Worm (Caenorhabditis elegans) whole organism, late embryonic: Measurements from ENCODE around the gene F13E9.13.
A peak's percentile ranks its signal among the peaks of the same experiment; 100 is the strongest.

ENCODE experiments used
- F13H6.1 ChIP-seq: sonication (generic microtip); optimal IDR thresholded peaks from 2 replicates; lab custom pipeline; 2016; ENCODE audit warnings: missing genetic modification characterization, missing compliant biosample characterization
- K02D7.2 ChIP-seq: sonication (generic microtip); optimal IDR thresholded peaks from 2 replicates; lab custom pipeline; 2017; ENCODE audit warnings: mild to moderate bottlenecking, missing genetic modification characterization, missing compliant biosample characterization
- T23F11.4 ChIP-seq: fragments of 200-800 bp; sonication (Bioruptor generic); optimal IDR thresholded peaks from 2 replicates; lab custom pipeline; 2018; ENCODE audit warnings: mild to moderate bottlenecking, missing genetic modification characterization, missing compliant biosample characterization
- ahr-1 ChIP-seq: sonication (generic microtip); optimal IDR thresholded peaks from 2 replicates; lab custom pipeline; 2016; ENCODE audit warnings: missing genetic modification characterization, missing compliant biosample characterization
- ceh-14 ChIP-seq: sonication (generic microtip); optimal IDR thresholded peaks from 2 replicates; lab custom pipeline; 2016; ENCODE audit warnings: missing genotype, missing genetic modification characterization, missing compliant biosample characterization
- ceh-18 ChIP-seq: sonication (generic microtip); optimal IDR thresholded peaks from 2 replicates; lab custom pipeline; 2016; ENCODE audit warnings: missing genetic modification characterization, missing compliant biosample characterization
- ceh-2 ChIP-seq: sonication (generic microtip); optimal IDR thresholded peaks from 2 replicates; lab custom pipeline; 2016; ENCODE audit warnings: missing genotype, missing genetic modification characterization, missing compliant biosample characterization
- ceh-22 ChIP-seq: sonication (generic microtip); optimal IDR thresholded peaks from 2 replicates; lab custom pipeline; 2017; ENCODE audit warnings: missing biosample characterization, missing genetic modification characterization
- ceh-24 ChIP-seq: sonication (generic microtip); optimal IDR thresholded peaks from 2 replicates; lab custom pipeline; 2016; ENCODE audit warnings: mild to moderate bottlenecking, missing genetic modification characterization, missing compliant biosample characterization
- ceh-34 ChIP-seq: sonication (generic microtip); optimal IDR thresholded peaks from 2 replicates; lab custom pipeline; 2016; ENCODE audit warnings: mild to moderate bottlenecking, missing genetic modification characterization, missing compliant biosample characterization
- ceh-45 ChIP-seq: fragments of 200-800 bp; sonication (Bioruptor generic); IDR thresholded peaks from 2 replicates; pipeline ENCODE4 v1.3.6; 2022; ENCODE audit warnings: missing genetic modification reagents, missing genetic modification characterization, missing compliant biosample characterization
- ceh-48 ChIP-seq: sonication (generic microtip); optimal IDR thresholded peaks from 2 replicates; lab custom pipeline; 2016; ENCODE audit warnings: missing genetic modification characterization, inconsistent platforms, missing compliant biosample characterization
- ceh-6 ChIP-seq: fragments of 200-800 bp; sonication (Bioruptor generic); optimal IDR thresholded peaks from 2 replicates; lab custom pipeline; 2018; ENCODE audit warnings: mild to moderate bottlenecking, missing genetic modification characterization, missing compliant biosample characterization
- che-1 ChIP-seq: sonication (generic microtip); optimal IDR thresholded peaks from 2 replicates; lab custom pipeline; 2016; ENCODE audit warnings: mild to moderate bottlenecking, missing genetic modification characterization, missing compliant biosample characterization
- dmd-4 ChIP-seq: sonication (generic microtip); optimal IDR thresholded peaks from 2 replicates; lab custom pipeline; 2016; ENCODE audit warnings: borderline replicate concordance, missing genetic modification characterization, missing compliant biosample characterization
- dve-1 ChIP-seq: sonication (generic microtip); optimal IDR thresholded peaks from 2 replicates; lab custom pipeline; 2017; ENCODE audit warnings: antibody characterized with exemption, mild to moderate bottlenecking, missing genetic modification characterization, missing compliant biosample characterization
- elt-2 ChIP-seq: sonication (generic microtip); optimal IDR thresholded peaks from 2 replicates; lab custom pipeline; 2016; ENCODE audit warnings: missing genetic modification reagents, missing genetic modification characterization, missing compliant biosample characterization
- ets-4 ChIP-seq: sonication (generic microtip); optimal IDR thresholded peaks from 2 replicates; lab custom pipeline; 2016; ENCODE audit warnings: missing genetic modification characterization, missing compliant biosample characterization
- fax-1 ChIP-seq: sonication (generic microtip); optimal IDR thresholded peaks from 2 replicates; lab custom pipeline; 2016; ENCODE audit warnings: missing genotype, missing genetic modification characterization, missing compliant biosample characterization
- fkh-10 ChIP-seq: fragments of 150-350 bp; optimal IDR thresholded peaks from 2 replicates; lab custom pipeline; 2014; ENCODE audit warnings: missing biosample characterization, missing genetic modification reagents, missing genetic modification characterization
- hlh-13 ChIP-seq: fragments of 200-800 bp; sonication (Bioruptor generic); optimal IDR thresholded peaks from 2 replicates; lab custom pipeline; 2018; ENCODE audit warnings: mild to moderate bottlenecking, missing genetic modification characterization, missing compliant biosample characterization
- hlh-15 ChIP-seq: sonication (generic microtip); optimal IDR thresholded peaks from 2 replicates; lab custom pipeline; 2016; ENCODE audit warnings: missing genetic modification characterization, missing compliant biosample characterization
- lin-11 ChIP-seq: fragments of 200-800 bp; sonication (Bioruptor generic); optimal IDR thresholded peaks from 2 replicates; lab custom pipeline; 2018; ENCODE audit warnings: mild to moderate bottlenecking, missing genetic modification characterization, missing compliant biosample characterization
- madf-2 ChIP-seq: sonication (generic microtip); optimal IDR thresholded peaks from 2 replicates; lab custom pipeline; 2017; ENCODE audit warnings: missing genetic modification characterization, missing compliant biosample characterization
- nfya-1 ChIP-seq: sonication (generic microtip); optimal IDR thresholded peaks from 2 replicates; lab custom pipeline; 2017; ENCODE audit warnings: missing genetic modification characterization, mild to moderate bottlenecking, missing compliant biosample characterization, antibody characterized with exemption, moderate library complexity
- nhr-11 ChIP-seq: fragments of 150-350 bp; optimal IDR thresholded peaks from 2 replicates; lab custom pipeline; 2014; ENCODE audit warnings: missing biosample characterization, missing genetic modification characterization
- nhr-232 ChIP-seq: sonication (generic microtip); optimal IDR thresholded peaks from 2 replicates; lab custom pipeline; 2016; ENCODE audit warnings: missing genetic modification characterization, missing compliant biosample characterization
- npax-4 ChIP-seq: sonication (generic microtip); optimal IDR thresholded peaks from 2 replicates; lab custom pipeline; 2016; ENCODE audit warnings: missing genetic modification characterization, missing compliant biosample characterization
- odd-2 ChIP-seq: sonication (generic microtip); optimal IDR thresholded peaks from 2 replicates; lab custom pipeline; 2017; ENCODE audit warnings: antibody characterized with exemption, mild to moderate bottlenecking, missing genetic modification characterization, missing compliant biosample characterization
- pag-3 ChIP-seq: sonication (generic microtip); optimal IDR thresholded peaks from 2 replicates; lab custom pipeline; 2016; ENCODE audit warnings: missing compliant biosample characterization, missing genetic modification characterization, borderline replicate concordance
- pha-4 ChIP-seq: fragments of 150-350 bp; optimal IDR thresholded peaks from 2 replicates; lab custom pipeline; 2018; ENCODE audit warnings: missing biosample characterization, missing genetic modification reagents, missing genetic modification characterization
- ref-2 ChIP-seq: sonication (generic microtip); optimal IDR thresholded peaks from 2 replicates; lab custom pipeline; 2016; ENCODE audit warnings: missing genetic modification characterization, missing compliant biosample characterization
- tbx-7 ChIP-seq: sonication (generic microtip); optimal IDR thresholded peaks from 2 replicates; lab custom pipeline; 2016; ENCODE audit warnings: missing genotype, missing genetic modification characterization, missing compliant biosample characterization
- unc-3 ChIP-seq, 2 experiments: fragments of 200-800 bp in 1 of 2; sonication (Bioruptor generic) in 1 of 2; sonication (generic microtip) in 1 of 2; conservative IDR thresholded peaks in 1 of 2; optimal IDR thresholded peaks in 1 of 2; 2 replicates each; pipeline versions ENCODE4 v1.3.6 to Lab custom; 2016 to 2022; ENCODE audit warnings: missing compliant biosample characterization in 2 of 2, missing genetic modification characterization in 2 of 2, missing genetic modification reagents in 1 of 2
- unc-42 ChIP-seq: sonication (generic microtip); optimal IDR thresholded peaks from 2 replicates; lab custom pipeline; 2016; ENCODE audit warnings: missing genotype, missing genetic modification characterization, missing compliant biosample characterization
- unc-55 ChIP-seq: sonication (generic microtip); optimal IDR thresholded peaks from 2 replicates; lab custom pipeline; 2017; ENCODE audit warnings: missing biosample characterization, missing genetic modification reagents, missing genetic modification characterization
- ztf-16 ChIP-seq: sonication (generic microtip); optimal IDR thresholded peaks from 2 replicates; lab custom pipeline; 2017; ENCODE audit warnings: missing genetic modification characterization, missing compliant biosample characterization

F13E9.13 gene

DNA sequence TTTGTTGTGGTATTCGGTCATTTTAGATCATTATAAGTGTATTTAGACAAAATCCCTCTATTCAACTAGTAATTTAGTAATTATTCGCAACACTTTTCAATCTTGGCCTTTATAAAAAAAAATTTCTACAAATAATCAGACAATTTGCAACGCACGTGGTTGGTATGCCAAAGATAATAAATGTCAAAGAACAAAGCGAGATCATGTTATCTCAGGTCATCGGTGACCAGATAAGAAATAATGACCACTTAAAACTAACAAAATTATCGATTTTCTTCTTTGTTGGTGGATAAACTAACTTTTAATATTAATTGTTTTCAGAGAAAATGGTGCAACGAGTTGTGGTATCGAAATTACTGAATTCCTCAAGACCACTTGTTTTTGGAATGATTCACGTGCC lies at the start of gene F13E9.13:
Gene F13E9.13, plus strand, starts transcription at position 317 of the 400 bp plus-strand sequence.
- no peak for TF ChIP-seq ceh-6 (GFP tag; lab: Kevin White, UChicago)
- TF ChIP-seq elt-2 (tag; lab: Kevin White, UChicago): peak; percentile 86
- no peak for TF ChIP-seq hlh-15 (tag; lab: Kevin White, UChicago)
- no peak for TF ChIP-seq ceh-45
- TF ChIP-seq T23F11.4: no peak
- no peak for TF ChIP-seq ceh-14 (tag; lab: Kevin White, UChicago)
- no peak for TF ChIP-seq npax-4 (tag; lab: Kevin White, UChicago)

DNA sequence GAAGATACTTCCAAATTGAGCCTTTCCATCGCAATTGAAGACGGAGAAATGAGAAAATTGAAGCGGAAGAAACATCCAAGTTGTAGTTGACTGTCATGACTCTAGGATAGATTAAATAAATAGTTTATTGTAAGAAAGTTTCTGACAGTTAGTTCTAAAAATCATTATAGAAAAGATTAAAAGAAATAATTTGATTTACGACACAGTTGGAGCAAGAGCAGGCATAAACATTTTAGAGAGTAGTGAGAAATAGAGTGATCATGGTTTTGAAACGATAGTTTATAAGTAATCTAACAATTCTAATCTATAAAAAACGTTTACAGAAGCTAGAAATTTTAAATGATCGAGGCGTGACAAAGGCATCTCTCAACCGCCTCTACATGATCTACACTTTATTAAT lies 49.2 kb upstream of the F13E9.13 start, which contains the start of gene best-15:
Gene best-15, minus strand, starts transcription at position 101 of the 400 bp plus-strand sequence.
- no peak for TF ChIP-seq ceh-48
- no peak for TF ChIP-seq K02D7.2 (tag; lab: Kevin White, UChicago)
- TF ChIP-seq F13H6.1 (tag; lab: Kevin White, UChicago): no peak
- no peak for TF ChIP-seq ceh-24 (tag; lab: Kevin White, UChicago)
- TF ChIP-seq madf-2 (tag; lab: Kevin White, UChicago): no peak
- TF ChIP-seq nhr-11: no peak
- TF ChIP-seq nfya-1: no peak
- TF ChIP-seq ets-4 (tag; lab: Kevin White, UChicago): no peak
- TF ChIP-seq unc-55 (GFP tag; lab: Kevin White, UChicago): no peak
- no peak for TF ChIP-seq T23F11.4
- no peak for TF ChIP-seq fax-1 (tag; lab: Kevin White, UChicago)
- no peak for TF ChIP-seq tbx-7
- no peak for TF ChIP-seq ahr-1 (tag; lab: Kevin White, UChicago)
- TF ChIP-seq odd-2 (tag; lab: Kevin White, UChicago): no peak
- TF ChIP-seq ceh-22 (tag; lab: Kevin White, UChicago): no peak
- no peak for TF ChIP-seq dve-1
- no peak for TF ChIP-seq pag-3 (tag; lab: Kevin White, UChicago)
- TF ChIP-seq pha-4 (tag; lab: Kevin White, UChicago): no peak
- TF ChIP-seq unc-3 (GFP tag; conservative IDR thresholded peaks at IDR 0.05; lab: Robert Waterston, UW): no peak
- no peak for TF ChIP-seq unc-3 (tag; optimal IDR thresholded peaks at IDR 0.05; lab: Kevin White, UChicago)
- TF ChIP-seq nhr-232 (tag; lab: Kevin White, UChicago): no peak

DNA sequence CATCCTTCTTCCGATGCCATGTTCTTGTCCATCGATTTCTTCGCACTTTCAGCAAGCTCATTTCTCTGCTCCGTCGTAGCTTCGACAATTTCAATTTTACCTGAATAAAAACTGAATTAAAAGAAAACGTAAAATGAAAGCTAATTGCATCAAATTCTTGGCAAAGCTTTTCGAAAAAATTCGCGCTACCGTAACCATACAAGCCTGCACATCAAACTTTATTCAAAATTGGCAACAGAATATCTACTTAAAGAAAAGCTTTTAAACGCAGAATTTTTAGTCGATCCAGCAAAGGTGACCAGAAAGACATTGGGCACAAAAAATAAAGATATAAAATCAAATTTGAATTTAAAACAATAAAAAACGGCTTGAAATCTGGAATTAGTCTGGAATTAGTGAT lies 39.1 kb upstream of the F13E9.13 start:
- TF ChIP-seq ceh-24 (tag; lab: Kevin White, UChicago) (no peak), ceh-48 (no peak), T23F11.4 (no peak), ceh-18 (tag; lab: Kevin White, UChicago) (no peak), ahr-1 (tag; lab: Kevin White, UChicago) (no peak), fax-1 (tag; lab: Kevin White, UChicago) (no peak), ceh-6 (GFP tag; lab: Kevin White, UChicago) (no peak), unc-42 (tag; lab: Kevin White, UChicago) (no peak), lin-11 (tag; lab: Kevin White, UChicago) (no peak), che-1 (tag; lab: Kevin White, UChicago) (no peak), fkh-10 (GFP tag; lab: Kevin White, UChicago) (no peak), hlh-13 (GFP tag; lab: Kevin White, UChicago) (no peak), ceh-34 (no peak), ceh-45 (no peak), ztf-16 (no peak), ceh-22 (tag; lab: Kevin White, UChicago) (no peak)

DNA sequence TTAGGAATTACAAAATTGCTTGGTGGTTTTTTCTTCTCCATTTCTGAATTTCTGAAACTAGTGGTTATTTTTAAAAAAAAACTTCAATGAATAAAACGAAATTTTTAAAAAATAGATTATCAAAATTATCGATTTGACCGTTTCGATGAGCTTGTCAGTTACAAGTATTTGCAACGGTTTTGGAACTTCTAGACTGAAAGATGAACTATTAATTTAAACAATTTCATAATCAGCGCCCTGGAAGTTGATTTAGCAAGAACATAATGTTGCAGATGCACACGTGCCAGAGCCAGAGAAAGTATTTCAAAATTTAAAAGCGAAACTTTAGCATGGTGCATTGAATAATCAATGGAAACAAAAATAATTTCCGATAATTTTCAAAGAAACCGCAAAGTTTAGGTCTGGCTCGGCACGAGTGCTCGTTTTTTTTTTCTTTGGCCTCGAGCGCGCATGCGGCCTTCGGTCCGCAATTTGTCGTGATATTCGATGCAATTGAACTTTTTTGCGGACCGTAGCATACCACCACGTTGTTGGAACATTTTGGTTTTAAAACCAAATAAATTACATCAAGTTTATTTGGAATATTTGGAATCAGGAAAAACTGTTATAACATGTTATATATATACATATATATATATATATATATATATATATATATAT lies 38.5 kb upstream of the F13E9.13 start, which contains the start of gene T11G6.5:
Gene T11G6.5, minus strand, starts transcription at position 51 of the 660 bp plus-strand sequence.
- TF ChIP-seq ceh-2: no peak
- no peak for TF ChIP-seq dmd-4
- no peak for TF ChIP-seq ref-2 (tag; lab: Kevin White, UChicago)
- peak; percentile 16 for TF ChIP-seq nfya-1
